Fruit fly (Drosophila melanogaster): ENCODE data around the gene CG7091.
A peak's percentile ranks its signal among the peaks of the same experiment; 100 is the strongest.

Gene CG7091

dm6 chr3R:13015811-13016766 is 38.3 kb downstream of the CG7091 start:
- TF ChIP-seq ovo (GFP tag; optimal IDR thresholded peaks at IDR 0.05) (peak; percentile 15), tj (GFP tag; optimal IDR thresholded peaks at IDR 0.05) (no peak), Crg-1 (GFP tag; optimal IDR thresholded peaks at IDR 0.05) (no peak), kay (GFP tag; ENCODE audit: borderline replicate concordance) (peak; percentile 67), CG7101 (tag; optimal IDR thresholded peaks at IDR 0.05) (no peak), CG1620 (GFP tag; optimal IDR thresholded peaks at IDR 0.05) (no peak), CG7045 (GFP tag; optimal IDR thresholded peaks at IDR 0.05) (no peak), Mnt (GFP tag; optimal IDR thresholded peaks at IDR 0.05) (no peak), CG12768 (GFP tag; optimal IDR thresholded peaks at IDR 0.05) (peak; percentile 21), cnc (optimal IDR thresholded peaks at IDR 0.05) (no peak)

- TF ChIP-seq ovo (GFP tag; optimal IDR thresholded peaks at IDR 0.05) (no peak), CG1620 (GFP tag; optimal IDR thresholded peaks at IDR 0.05) (no peak), pad (GFP tag; optimal IDR thresholded peaks at IDR 0.05) (no peak), CG33017 (tag; optimal IDR thresholded peaks at IDR 0.05) (no peak), toe (GFP tag; optimal IDR thresholded peaks at IDR 0.05) (no peak), Mnt (GFP tag; optimal IDR thresholded peaks at IDR 0.05) (peak; percentile 65), Hr96 (GFP tag; optimal IDR thresholded peaks at IDR 0.05) (no peak), cic (GFP tag; optimal IDR thresholded peaks at IDR 0.05) (peak; percentile 90), CG12768 (GFP tag; optimal IDR thresholded peaks at IDR 0.05) (peak; percentile 47), CG7101 (tag; optimal IDR thresholded peaks at IDR 0.05) (no peak), Clk (GFP tag; optimal IDR thresholded peaks at IDR 0.05) (no peak), bab1 (GFP tag; optimal IDR thresholded peaks at IDR 0.05) (no peak), kay (GFP tag; ENCODE audit: borderline replicate concordance) (peak; percentile 91), CG5204 (GFP tag; optimal IDR thresholded peaks at IDR 0.05) (no peak), CG11617 (GFP tag; optimal IDR thresholded peaks at IDR 0.05) (peak; percentile 8), CG14711 (tag; optimal IDR thresholded peaks at IDR 0.05) (no peak), tj (GFP tag; optimal IDR thresholded peaks at IDR 0.05) (peak; percentile 40), cnc (optimal IDR thresholded peaks at IDR 0.05) (no peak), Crg-1 (GFP tag; optimal IDR thresholded peaks at IDR 0.05) (no peak), CG7045 (GFP tag; optimal IDR thresholded peaks at IDR 0.05) (no peak)
These were observed 39.8 kb downstream of the CG7091 start for dm6 chr3R:13017623-13018036.

- TF ChIP-seq Clk (GFP tag; optimal IDR thresholded peaks at IDR 0.05) (no peak), cnc (optimal IDR thresholded peaks at IDR 0.05) (no peak), toe (GFP tag; optimal IDR thresholded peaks at IDR 0.05) (no peak), CG7101 (tag; optimal IDR thresholded peaks at IDR 0.05) (no peak), CG12768 (GFP tag; optimal IDR thresholded peaks at IDR 0.05) (no peak), CG7045 (GFP tag; optimal IDR thresholded peaks at IDR 0.05) (no peak), CG5204 (GFP tag; optimal IDR thresholded peaks at IDR 0.05) (no peak), bab1 (GFP tag; optimal IDR thresholded peaks at IDR 0.05) (no peak), Mnt (GFP tag; optimal IDR thresholded peaks at IDR 0.05) (peak; percentile 36), CG33017 (tag; optimal IDR thresholded peaks at IDR 0.05) (peak; percentile 19), Crg-1 (GFP tag; optimal IDR thresholded peaks at IDR 0.05) (no peak), Hr96 (GFP tag; optimal IDR thresholded peaks at IDR 0.05) (no peak), CG14711 (tag; optimal IDR thresholded peaks at IDR 0.05) (no peak), tj (GFP tag; optimal IDR thresholded peaks at IDR 0.05) (no peak), CG1620 (GFP tag; optimal IDR thresholded peaks at IDR 0.05) (no peak), ovo (GFP tag; optimal IDR thresholded peaks at IDR 0.05) (peak; percentile 5), CG11617 (GFP tag; optimal IDR thresholded peaks at IDR 0.05) (no peak), cic (GFP tag; optimal IDR thresholded peaks at IDR 0.05) (peak; percentile 42), kay (GFP tag; ENCODE audit: borderline replicate concordance) (no peak), pad (GFP tag; optimal IDR thresholded peaks at IDR 0.05) (no peak)
These were observed 40.6 kb downstream of the CG7091 start for dm6 chr3R:13018284-13018900.

- TF ChIP-seq tj (GFP tag; optimal IDR thresholded peaks at IDR 0.05) (peak; percentile 99), CG7101 (tag; optimal IDR thresholded peaks at IDR 0.05) (no peak)
These were observed 41.2 kb downstream of the CG7091 start for dm6 chr3R:13018995-13019394.

All from whole organism, adult.